Worm (Caenorhabditis elegans) whole organism, L4/young adult: ENCODE measurements around the gene W07B8.4.

Experiments
- W03F9.2 ChIP-seq: fragments of 150-350 bp; optimal IDR thresholded peaks from 2 replicates; lab custom pipeline; 2014; ENCODE audit warnings: missing biosample characterization, missing genetic modification characterization
- dao-5 ChIP-seq: sonication (generic microtip); optimal IDR thresholded peaks from 2 replicates; lab custom pipeline; 2016; ENCODE audit warnings: missing genotype, missing genetic modification characterization, moderate library complexity, missing compliant biosample characterization
- him-1 ChIP-seq: sonication (generic microtip); optimal IDR thresholded peaks from 2 replicates; lab custom pipeline; 2016; ENCODE audit warnings: missing genotype, missing genetic modification reagents, missing genetic modification characterization, missing compliant biosample characterization

Gene W07B8.4

DNA sequence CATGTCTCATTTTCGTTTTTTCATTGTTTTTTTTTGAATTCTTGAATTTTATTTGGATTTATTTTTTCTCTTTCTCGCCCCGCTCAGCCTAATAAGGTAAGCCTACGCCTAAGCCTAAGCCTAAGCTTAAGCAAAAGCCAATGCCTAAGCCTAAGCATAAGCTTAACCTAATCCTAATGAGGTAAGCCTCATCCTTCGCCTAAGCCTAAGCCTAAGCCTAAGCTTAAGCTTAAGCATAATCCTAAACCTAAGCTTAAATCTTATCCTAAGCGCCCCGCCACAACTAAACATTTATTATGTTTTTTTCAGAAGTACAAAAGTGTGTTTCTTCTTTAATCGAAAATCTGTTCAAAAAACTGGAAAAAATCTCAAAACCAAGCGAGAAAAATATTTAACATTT, 19.6 kb downstream of the W07B8.4 start:
- TF ChIP-seq dao-5 (tag; lab: Kevin White, UChicago) (no peak), him-1 (no peak), W03F9.2 (tag; lab: Kevin White, UChicago) (no peak)

DNA sequence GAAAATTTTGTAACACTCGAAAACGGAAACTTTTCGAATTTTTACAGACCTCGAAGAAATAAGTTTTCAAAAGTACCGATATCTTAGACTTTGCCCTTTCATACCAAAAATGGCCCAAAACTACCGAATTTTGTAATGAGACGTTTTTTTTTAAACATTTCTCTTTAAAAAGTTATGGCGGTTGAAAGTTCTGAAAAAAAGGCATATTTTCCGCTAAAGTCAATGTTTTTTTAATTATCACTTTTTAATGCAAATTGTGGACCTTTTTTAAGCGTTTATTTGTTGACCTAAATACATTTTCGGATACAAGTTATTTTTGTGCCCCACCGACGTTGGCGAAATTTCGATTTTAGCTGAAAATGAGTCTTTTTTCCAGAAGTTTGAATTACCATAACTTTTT, 29.2 kb downstream of the W07B8.4 start:
- TF ChIP-seq W03F9.2 (tag; lab: Kevin White, UChicago) (no peak), him-1 (no peak), dao-5 (tag; lab: Kevin White, UChicago) (no peak)

DNA sequence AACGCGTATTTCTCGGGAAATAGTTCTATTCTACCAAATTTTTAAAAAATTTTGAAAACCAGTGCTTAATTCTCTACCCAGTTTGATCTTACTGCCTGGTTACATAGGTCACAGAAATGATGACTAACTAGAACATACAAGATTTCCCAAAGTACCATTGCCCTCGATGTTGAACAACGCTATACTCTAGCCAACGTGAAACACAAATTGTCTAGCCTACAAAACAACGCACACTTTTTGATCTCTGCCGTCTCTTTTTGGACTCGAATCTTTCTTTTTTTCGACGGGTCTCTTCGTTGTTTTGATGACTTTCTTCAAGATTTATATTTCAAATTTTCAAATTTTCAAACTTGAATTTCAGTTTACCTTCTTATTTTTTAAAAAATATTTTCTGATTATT, 31.4 kb downstream of the W07B8.4 start, which contains the start of gene Y50D4B.2:
TSS of gene Y50D4B.2 (plus strand) at position 301 of the 400 bp plus-strand sequence.
- no peak for TF ChIP-seq dao-5 (tag; lab: Kevin White, UChicago)
- TF ChIP-seq W03F9.2 (tag; lab: Kevin White, UChicago) = no peak
- no peak for TF ChIP-seq him-1

DNA sequence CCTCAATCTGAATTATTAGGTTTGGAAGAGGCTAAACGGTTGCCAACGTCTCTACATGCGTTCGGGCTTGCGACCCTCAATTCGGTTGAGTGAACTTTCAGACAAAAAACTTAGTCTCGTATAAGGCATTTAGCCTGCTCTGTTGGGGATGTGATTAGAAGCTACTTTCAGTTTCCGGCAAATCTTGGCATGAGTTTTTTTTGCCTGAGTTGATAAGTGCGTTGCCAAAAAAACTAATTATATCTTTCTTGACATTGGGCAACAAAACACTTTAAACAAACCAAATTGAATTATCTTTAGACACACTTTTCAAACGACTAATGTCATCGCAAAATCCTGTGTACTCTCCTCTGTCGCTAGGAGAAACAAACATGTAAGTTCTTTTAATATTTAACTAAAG, 39.4 kb downstream of the W07B8.4 start, which contains the start of gene Y50D4B.4:
TSS of gene Y50D4B.4 (plus strand) at position 301 of the 400 bp plus-strand sequence.
- no peak for TF ChIP-seq dao-5 (tag; lab: Kevin White, UChicago)
- TF ChIP-seq him-1 = no peak
- TF ChIP-seq W03F9.2 (tag; lab: Kevin White, UChicago) = no peak

DNA sequence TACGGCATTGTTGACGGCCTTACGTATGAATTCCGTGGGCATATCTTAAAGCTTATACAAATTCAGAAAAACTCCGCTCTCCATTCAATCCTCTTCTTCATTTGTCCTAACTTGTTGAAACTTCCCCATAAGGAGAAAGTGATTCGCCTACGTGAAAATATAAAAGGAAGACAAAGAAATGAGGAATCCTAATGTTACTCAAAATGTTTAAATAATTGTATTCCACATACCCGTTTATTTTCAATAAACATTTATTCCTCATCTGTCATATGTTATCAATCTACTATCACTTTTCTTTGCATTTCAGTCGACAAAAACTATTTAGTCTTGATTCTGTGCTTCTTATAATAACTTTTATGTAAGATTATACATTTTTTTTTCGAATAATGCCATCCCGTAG, 43.7 kb downstream of the W07B8.4 start, which contains the start of gene clec-203:
TSS of gene clec-203 (plus strand) at position 301 of the 400 bp plus-strand sequence.
- TF ChIP-seq him-1 (no peak), dao-5 (tag; lab: Kevin White, UChicago) (no peak), W03F9.2 (tag; lab: Kevin White, UChicago) (no peak)

DNA sequence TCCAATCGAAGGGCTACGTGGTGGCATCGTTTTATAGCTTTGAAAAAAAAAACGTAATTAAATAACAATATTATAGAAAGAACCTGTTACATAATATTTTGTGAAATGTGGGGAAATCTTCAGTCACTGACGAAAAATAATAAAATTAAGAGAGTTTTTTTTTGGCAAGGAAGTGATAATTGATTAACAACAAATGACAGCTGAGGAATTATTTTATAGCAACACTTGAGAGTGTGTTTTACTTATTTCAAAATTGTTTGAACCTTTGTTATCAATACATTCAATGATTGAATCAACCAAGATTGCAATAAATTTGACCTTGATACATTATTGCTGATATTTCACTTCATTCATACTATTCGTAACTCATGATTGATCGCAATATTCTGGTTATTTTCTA, 47.7 kb downstream of the W07B8.4 start, which contains the start of gene Y50D4B.6:
TSS of gene Y50D4B.6 (plus strand) at position 301 of the 400 bp plus-strand sequence.
- TF ChIP-seq W03F9.2 (tag; lab: Kevin White, UChicago) = no peak
- TF ChIP-seq dao-5 (tag; lab: Kevin White, UChicago) = no peak
